Worm (Caenorhabditis elegans) whole organism, young adult: ENCODE results near the gene F13E6.1.

ENCODE experiments used
- B0336.3 ChIP-seq: fragments of 200-800 bp; sonication (Bioruptor generic); IDR thresholded peaks from 2 replicates; pipeline ENCODE4 v1.3.6; 2022; ENCODE audit warnings: missing genetic modification characterization, missing compliant biosample characterization
- F23B12.7 ChIP-seq: sonication (generic microtip); optimal IDR thresholded peaks from 2 replicates; lab custom pipeline; 2017; ENCODE audit warnings: missing genetic modification characterization, mild to moderate bottlenecking, missing compliant biosample characterization, antibody characterized with exemption, moderate library complexity; ENCODE audit not compliant: insufficient read depth
- F52B5.7 ChIP-seq: sonication (generic microtip); optimal IDR thresholded peaks from 2 replicates; lab custom pipeline; 2016; ENCODE audit warnings: mild to moderate bottlenecking, missing genetic modification characterization, missing compliant biosample characterization
- F57C9.4 ChIP-seq: sonication (generic microtip); optimal IDR thresholded peaks from 2 replicates; lab custom pipeline; 2017; ENCODE audit warnings: mild to moderate bottlenecking, missing genetic modification characterization, missing compliant biosample characterization
- K11D2.4 ChIP-seq: fragments of 200-800 bp; sonication (Bioruptor generic); IDR thresholded peaks from 2 replicates; pipeline ENCODE4 v1.3.6; 2022; ENCODE audit warnings: missing genetic modification reagents, missing genetic modification characterization, missing compliant biosample characterization
- K12H6.12 ChIP-seq: fragments of 200-800 bp; sonication (Bioruptor generic); optimal IDR thresholded peaks from 2 replicates; lab custom pipeline; 2018; ENCODE audit warnings: mild to moderate bottlenecking, missing genetic modification characterization, missing compliant biosample characterization
- T26A5.8 ChIP-seq: sonication (generic microtip); optimal IDR thresholded peaks from 2 replicates; lab custom pipeline; 2016; ENCODE audit warnings: missing genetic modification characterization, missing compliant biosample characterization
- Y53F4B.3 ChIP-seq: fragments of 200-800 bp; sonication (Bioruptor generic); IDR thresholded peaks from 2 replicates; pipeline ENCODE4 v1.3.6; 2022; ENCODE audit warnings: missing genetic modification reagents, missing genetic modification characterization, missing compliant biosample characterization
- Y79H2A.3 ChIP-seq: fragments of 200-800 bp; sonication (Bioruptor generic); conservative IDR thresholded peaks from 2 replicates; pipeline ENCODE4 v1.3.6; 2022; ENCODE audit warnings: missing genetic modification reagents, missing genetic modification characterization, missing compliant biosample characterization
- ZK185.1 ChIP-seq: sonication (generic microtip); optimal IDR thresholded peaks from 2 replicates; lab custom pipeline; 2016; ENCODE audit warnings: mild to moderate bottlenecking, missing genetic modification characterization, missing compliant biosample characterization; ENCODE audit not compliant: poor library complexity, severe bottlenecking
- ama-1 ChIP-seq, 3 experiments: fragments of 150-350 bp in 1 of 3; sonication (generic microtip) in 2 of 3; optimal IDR thresholded peaks; 2 replicates each; lab custom pipeline; 2014 to 2018; ENCODE audit warnings: missing biosample characterization in 2 of 3, missing genetic modification characterization in 2 of 3, missing genetic modification reagents in 2 of 3
- attf-5 ChIP-seq: fragments of 200-800 bp; sonication (Bioruptor generic); optimal IDR thresholded peaks from 2 replicates; lab custom pipeline; 2018; ENCODE audit warnings: mild to moderate bottlenecking, missing genetic modification characterization, missing compliant biosample characterization
- attf-6 ChIP-seq: fragments of 200-800 bp; sonication (Bioruptor generic); IDR thresholded peaks from 2 replicates; pipeline ENCODE4 v1.3.6; 2022; ENCODE audit warnings: missing genetic modification reagents, missing genetic modification characterization, missing compliant biosample characterization
- cebp-1 ChIP-seq, 2 experiments: fragments of 200-800 bp in 1 of 2; sonication (Bioruptor generic) in 1 of 2; sonication (generic microtip) in 1 of 2; IDR thresholded peaks in 1 of 2; optimal IDR thresholded peaks in 1 of 2; 2 replicates each; pipeline versions ENCODE4 v1.3.6 to Lab custom; 2017 to 2022; ENCODE audit warnings: missing compliant biosample characterization in 2 of 2, missing genetic modification characterization in 2 of 2, mild to moderate bottlenecking in 1 of 2, missing genetic modification reagents in 1 of 2, moderate library complexity in 1 of 2
- ceh-27 ChIP-seq: fragments of 200-800 bp; sonication (Bioruptor generic); optimal IDR thresholded peaks from 2 replicates; lab custom pipeline; 2018; ENCODE audit warnings: mild to moderate bottlenecking, missing genetic modification characterization, moderate library complexity, missing compliant biosample characterization
- ceh-91 ChIP-seq: fragments of 200-800 bp; sonication (Bioruptor generic); IDR thresholded peaks from 2 replicates; pipeline ENCODE4 v1.3.6; 2022; ENCODE audit warnings: missing genetic modification reagents, missing genetic modification characterization, missing compliant biosample characterization
- die-1 ChIP-seq: sonication (generic microtip); optimal IDR thresholded peaks from 2 replicates; lab custom pipeline; 2016; ENCODE audit warnings: missing genotype, mild to moderate bottlenecking, missing genetic modification characterization, missing compliant biosample characterization
- dox-1 ChIP-seq: fragments of 200-800 bp; sonication (Bioruptor generic); IDR thresholded peaks from 2 replicates; pipeline ENCODE4 v1.3.6; 2022; ENCODE audit warnings: missing genetic modification reagents, missing genetic modification characterization, missing compliant biosample characterization
- efl-1 ChIP-seq: fragments of 150-350 bp; optimal IDR thresholded peaks from 2 replicates; lab custom pipeline; 2014; ENCODE audit warnings: missing biosample characterization, missing genetic modification reagents, missing genetic modification characterization
- egl-18 ChIP-seq: fragments of 200-800 bp; sonication (Bioruptor generic); IDR thresholded peaks from 2 replicates; pipeline ENCODE4 v1.3.6; 2022; ENCODE audit warnings: missing genetic modification reagents, missing genetic modification characterization, missing compliant biosample characterization
- fkh-3 ChIP-seq: sonication (generic microtip); optimal IDR thresholded peaks from 2 replicates; lab custom pipeline; 2016; ENCODE audit warnings: mild to moderate bottlenecking, missing genetic modification characterization, missing compliant biosample characterization
- hlh-12 ChIP-seq: sonication (generic microtip); optimal IDR thresholded peaks from 2 replicates; lab custom pipeline; 2016; ENCODE audit warnings: missing genetic modification characterization, missing compliant biosample characterization
- hlh-26 ChIP-seq: fragments of 200-800 bp; sonication (Bioruptor generic); conservative IDR thresholded peaks from 2 replicates; pipeline ENCODE4 v1.3.6; 2022; ENCODE audit warnings: missing genetic modification reagents, missing genetic modification characterization, missing compliant biosample characterization
- let-607 ChIP-seq, 2 experiments: fragments of 200-800 bp in 1 of 2; sonication (Bioruptor generic) in 1 of 2; sonication (generic microtip) in 1 of 2; optimal IDR thresholded peaks; 2 replicates each; lab custom pipeline; 2016 to 2018; ENCODE audit warnings: mild to moderate bottlenecking in 2 of 2, missing compliant biosample characterization in 2 of 2, missing genetic modification characterization in 2 of 2, moderate library complexity in 2 of 2, missing genotype in 1 of 2
- lin-26 ChIP-seq: fragments of 200-800 bp; sonication (Bioruptor generic); IDR thresholded peaks from 2 replicates; pipeline ENCODE4 v1.3.6; 2022; ENCODE audit warnings: missing genetic modification reagents, missing genetic modification characterization, missing compliant biosample characterization
- lir-1 ChIP-seq: fragments of 200-800 bp; sonication (Bioruptor generic); conservative IDR thresholded peaks from 2 replicates; pipeline ENCODE4 v1.3.6; 2022; ENCODE audit warnings: missing genetic modification reagents, missing genetic modification characterization, missing compliant biosample characterization
- madf-10 ChIP-seq: sonication (generic microtip); optimal IDR thresholded peaks from 2 replicates; lab custom pipeline; 2016; ENCODE audit warnings: mild to moderate bottlenecking, missing genetic modification characterization, missing compliant biosample characterization
- mxl-1 ChIP-seq: sonication (generic microtip); optimal IDR thresholded peaks from 2 replicates; lab custom pipeline; 2016; ENCODE audit warnings: missing genetic modification characterization, missing compliant biosample characterization
- nfya-2 ChIP-seq: fragments of 200-800 bp; sonication (Bioruptor generic); IDR thresholded peaks from 2 replicates; pipeline ENCODE4 v1.3.6; 2022; ENCODE audit warnings: missing genetic modification reagents, missing genetic modification characterization, missing compliant biosample characterization
- nhr-27 ChIP-seq: fragments of 200-800 bp; sonication (Bioruptor generic); optimal IDR thresholded peaks from 2 replicates; lab custom pipeline; 2018; ENCODE audit warnings: mild to moderate bottlenecking, missing genetic modification characterization, moderate library complexity, missing compliant biosample characterization
- nhr-80 ChIP-seq: sonication (generic microtip); optimal IDR thresholded peaks from 2 replicates; lab custom pipeline; 2016; ENCODE audit warnings: missing genetic modification characterization, missing compliant biosample characterization
- nhr-90 ChIP-seq: sonication (generic microtip); optimal IDR thresholded peaks from 2 replicates; lab custom pipeline; 2016; ENCODE audit warnings: missing genotype, mild to moderate bottlenecking, missing genetic modification characterization, missing compliant biosample characterization
- pbrm-1 ChIP-seq: fragments of 200-800 bp; sonication (Bioruptor generic); IDR thresholded peaks from 2 replicates; pipeline ENCODE4 v1.3.6; 2022; ENCODE audit warnings: missing genetic modification reagents, missing genetic modification characterization, missing compliant biosample characterization
- pha-4 ChIP-seq: fragments of 150-350 bp; sonication (generic microtip); optimal IDR thresholded peaks from 2 replicates; lab custom pipeline; 2014; ENCODE audit warnings: missing biosample characterization, missing genetic modification reagents, missing genetic modification characterization
- snpc-1.3 ChIP-seq: sonication (generic microtip); optimal IDR thresholded peaks from 2 replicates; lab custom pipeline; 2017; ENCODE audit warnings: missing genetic modification characterization, mild to moderate bottlenecking, missing compliant biosample characterization, antibody characterized with exemption, moderate library complexity, missing genotype, missing genetic modification reagents; ENCODE audit not compliant: insufficient read depth
- snpc-4 ChIP-seq, 5 experiments: fragments of 150-350 bp in 1 of 5; sonication (generic microtip) in 4 of 5; optimal IDR thresholded peaks; 2 replicates each; lab custom pipeline; 2014 to 2018; ENCODE audit warnings: missing genetic modification characterization in 5 of 5, missing biosample characterization in 3 of 5, antibody characterized with exemption in 2 of 5, mild to moderate bottlenecking in 2 of 5, missing compliant biosample characterization in 2 of 5, missing genotype in 2 of 5, moderate library complexity in 2 of 5, missing genetic modification reagents in 1 of 5
- tbp1 ChIP-seq: fragments of 200-800 bp; sonication (Bioruptor generic); optimal IDR thresholded peaks from 2 replicates; lab custom pipeline; 2018; ENCODE audit warnings: mild to moderate bottlenecking, missing genetic modification characterization, missing compliant biosample characterization
- tlf-1 ChIP-seq: fragments of 200-800 bp; sonication (Bioruptor generic); optimal IDR thresholded peaks from 2 replicates; lab custom pipeline; 2018; ENCODE audit warnings: mild to moderate bottlenecking, missing genetic modification characterization, missing compliant biosample characterization
- ztf-22 ChIP-seq: fragments of 200-800 bp; sonication (Bioruptor generic); optimal IDR thresholded peaks from 2 replicates; lab custom pipeline; 2018; ENCODE audit warnings: mild to moderate bottlenecking, missing genetic modification characterization, moderate library complexity, missing compliant biosample characterization
- ztf-6 ChIP-seq: fragments of 200-800 bp; sonication (Bioruptor generic); IDR thresholded peaks from 2 replicates; pipeline ENCODE4 v1.3.6; 2022; ENCODE audit warnings: missing genetic modification reagents, missing genetic modification characterization, missing compliant biosample characterization

Gene F13E6.1

ce11 chrX:10681698-10682097, 4.8 kb upstream of the F13E6.1 start, which contains the start of gene phf-31:
phf-31 (plus strand) TSS chrX:10681998.
- no peak for TF ChIP-seq Y79H2A.3 (GFP tag; lab: Robert Waterston, UW)
- no peak for TF ChIP-seq cebp-1 (GFP tag; IDR thresholded peaks at IDR 0.05; lab: Robert Waterston, UW)
- TF ChIP-seq cebp-1 (tag; optimal IDR thresholded peaks at IDR 0.05; lab: Kevin White, UChicago): no peak
- no peak for TF ChIP-seq Y53F4B.3 (GFP tag; lab: Robert Waterston, UW)
- TF ChIP-seq snpc-4 (GFP tag; optimal IDR thresholded peaks at IDR 0.05; lab: Kevin White, UChicago): no peak
- no peak for TF ChIP-seq snpc-4 (tag; optimal IDR thresholded peaks at IDR 0.05; lab: Kevin White, UChicago)
- no peak for TF ChIP-seq lir-1 (GFP tag; lab: Robert Waterston, UW)
- TF ChIP-seq ztf-6 (GFP tag; lab: Robert Waterston, UW): no peak
- TF ChIP-seq pbrm-1 (GFP tag; lab: Robert Waterston, UW): no peak
- no peak for TF ChIP-seq nhr-90 (tag; lab: Kevin White, UChicago)
- no peak for TF ChIP-seq F52B5.7
- TF ChIP-seq K12H6.12: no peak
- no peak for TF ChIP-seq T26A5.8 (tag; lab: Kevin White, UChicago)
- TF ChIP-seq attf-6 (GFP tag; lab: Robert Waterston, UW): no peak
- no peak for TF ChIP-seq die-1 (tag; lab: Kevin White, UChicago)
- no peak for TF ChIP-seq ama-1 (optimal IDR thresholded peaks at IDR 0.05; lab: Kevin White, UChicago)
- TF ChIP-seq ama-1 (GFP tag; optimal IDR thresholded peaks at IDR 0.05; lab: Kevin White, UChicago): no peak
- no peak for TF ChIP-seq nhr-27 (tag; lab: Kevin White, UChicago)
- no peak for TF ChIP-seq lin-26 (GFP tag; lab: Robert Waterston, UW)
- TF ChIP-seq hlh-26 (GFP tag; lab: Robert Waterston, UW): no peak
- no peak for TF ChIP-seq let-607 (tag; optimal IDR thresholded peaks at IDR 0.05; lab: Kevin White, UChicago)
- TF ChIP-seq ZK185.1 (tag; lab: Kevin White, UChicago): no peak
- no peak for TF ChIP-seq nfya-2 (GFP tag; lab: Robert Waterston, UW)

DNA sequence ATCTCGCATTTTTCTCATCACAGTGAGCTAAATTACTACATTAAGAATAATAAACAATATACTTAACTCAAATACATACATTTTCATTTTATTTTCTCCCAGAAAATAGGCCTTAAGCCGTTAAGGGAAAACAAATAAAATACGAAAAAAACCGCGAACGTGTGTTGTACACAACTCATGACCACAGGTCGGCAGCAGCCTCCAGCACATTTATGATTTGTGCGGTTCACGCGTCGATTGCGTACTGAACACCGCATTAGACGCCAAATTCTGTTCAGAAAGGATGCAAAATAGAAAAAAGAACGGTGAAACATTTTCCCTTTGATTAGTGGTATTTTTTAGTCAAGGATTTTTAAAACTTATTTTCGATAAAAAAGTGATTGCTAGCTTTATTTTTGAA, 2.3 kb upstream of the F13E6.1 start:
- TF ChIP-seq K12H6.12 (peak; percentile 20), tbp1 (GFP tag; lab: Kevin White, UChicago) (peak; percentile 24), nhr-80 (peak; percentile 86), ztf-22 (GFP tag; lab: Kevin White, UChicago) (no peak), nhr-90 (tag; lab: Kevin White, UChicago) (peak; percentile 2), snpc-1.3 (no peak), tlf-1 (GFP tag; lab: Kevin White, UChicago) (no peak), K11D2.4 (GFP tag; lab: Robert Waterston, UW) (0 out of 2 replicates have a peak, but pooled peaks have one; percentile 23), let-607 (tag; optimal IDR thresholded peaks at IDR 0.05; lab: Kevin White, UChicago) (peak; percentile 86 to 87), egl-18 (no peak), madf-10 (tag; lab: Kevin White, UChicago) (no peak), pha-4 (peak; percentile 27), hlh-12 (no peak), efl-1 (GFP tag; lab: Kevin White, UChicago) (no peak), cebp-1 (GFP tag; IDR thresholded peaks at IDR 0.05; lab: Robert Waterston, UW) (no peak), cebp-1 (tag; optimal IDR thresholded peaks at IDR 0.05; lab: Kevin White, UChicago) (peak; percentile 54), attf-5 (GFP tag; lab: Kevin White, UChicago) (peak; percentile 42), B0336.3 (no peak), dox-1 (peak; percentile 64; the same call in 1 of the 2 replicates), ceh-27 (GFP tag; lab: Kevin White, UChicago) (no peak), ceh-91 (GFP tag; lab: Robert Waterston, UW) (no peak), mxl-1 (tag; lab: Kevin White, UChicago) (no peak), F57C9.4 (tag; lab: Kevin White, UChicago) (no peak), fkh-3 (tag; lab: Kevin White, UChicago) (no peak), F23B12.7 (tag; lab: Kevin White, UChicago) (peak; percentile 10)
